Worm (Caenorhabditis elegans): ENCODE measurements around the gene pfd-5.

DNA sequence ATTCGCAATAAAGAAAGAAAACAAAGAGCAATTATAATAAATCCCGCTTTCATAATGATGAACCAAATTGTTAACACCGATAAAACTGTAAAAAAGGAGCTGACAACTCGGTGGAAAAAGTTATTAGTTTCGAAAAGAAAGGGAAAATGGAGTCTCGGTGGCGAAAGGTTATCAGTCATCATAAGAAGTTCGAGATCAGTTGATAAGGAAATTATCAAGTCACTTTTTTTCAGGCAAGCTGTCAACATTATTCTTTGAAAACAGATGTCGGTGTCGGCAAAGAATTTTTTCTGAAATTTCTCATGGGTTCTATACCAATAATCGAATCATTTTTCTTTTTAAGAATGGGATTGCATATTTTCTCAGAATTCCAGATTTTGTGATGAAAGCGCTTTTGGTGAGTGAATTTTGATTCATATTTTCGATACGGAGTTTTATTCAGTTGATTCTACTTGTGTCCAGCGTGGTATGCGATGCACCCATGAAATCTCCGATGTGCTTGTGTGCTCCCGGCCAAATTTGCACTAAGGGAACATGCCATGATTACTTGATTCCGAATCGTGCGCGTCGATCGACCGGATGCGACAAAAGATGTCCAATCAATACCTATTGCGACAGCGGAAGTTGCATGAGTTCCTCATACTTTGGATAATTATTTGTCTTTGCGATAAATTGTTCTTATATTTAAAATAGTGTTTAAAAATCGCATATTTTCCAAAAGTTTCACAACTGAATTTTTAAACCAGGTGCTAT is 10.2 kb downstream of the pfd-5 start, which contains the start of the genes F37C12.21 and F37C12.10:
- TF ChIP-seq lin-15B (tag; optimal IDR thresholded peaks at IDR 0.05), result no peak
- TF ChIP-seq unc-39 (tag; optimal IDR thresholded peaks at IDR 0.05), result no peak
- no peak for TF ChIP-seq ztf-11 (tag; optimal IDR thresholded peaks at IDR 0.05)
- TF ChIP-seq ztf-4 (tag; optimal IDR thresholded peaks at IDR 0.05), result no peak

All from whole organism, L3 larva.